Worm (Caenorhabditis elegans) whole organism, midembryonic: ENCODE results near the gene K02E7.4.

Experiments
- T22C8.4 ChIP-seq: fragments of 200-800 bp; sonication (Bioruptor generic); IDR thresholded peaks from 2 replicates; pipeline ENCODE4 v1.3.6; 2022; ENCODE audit warnings: missing genetic modification characterization, missing compliant biosample characterization
- cog-1 ChIP-seq: sonication (generic microtip); optimal IDR thresholded peaks from 2 replicates; lab custom pipeline; 2016; ENCODE audit warnings: missing genetic modification characterization, missing compliant biosample characterization
- flt-1 ChIP-seq: fragments of 200-800 bp; sonication (Bioruptor generic); IDR thresholded peaks from 2 replicates; pipeline ENCODE4 v1.3.6; 2022; ENCODE audit warnings: missing genetic modification characterization, missing compliant biosample characterization
- ref-1 ChIP-seq: fragments of 200-800 bp; sonication (Bioruptor generic); conservative IDR thresholded peaks from 2 replicates; pipeline ENCODE4 v1.3.6; 2022; ENCODE audit warnings: missing genetic modification reagents, missing genetic modification characterization, missing compliant biosample characterization
- ztf-29 ChIP-seq: fragments of 200-800 bp; sonication (Bioruptor generic); IDR thresholded peaks from 2 replicates; pipeline ENCODE4 v1.3.6; 2022; ENCODE audit warnings: missing genetic modification reagents, missing genetic modification characterization, missing compliant biosample characterization

ce11 chrII:1102209-1102608 is 30.0 kb downstream of the K02E7.4 start:
- TF ChIP-seq ref-1 (GFP tag; lab: Robert Waterston, UW) (no peak), flt-1 (GFP tag; lab: Robert Waterston, UW) (no peak), cog-1 (tag; lab: Kevin White, UChicago) (no peak), T22C8.4 (no peak), ztf-29 (GFP tag; lab: Robert Waterston, UW) (no peak)
